Worm (Caenorhabditis elegans): ENCODE results near the gene F48F7.3.

- TF ChIP-seq sem-4 (tag; optimal IDR thresholded peaks at IDR 0.05): no peak
- TF ChIP-seq lin-11 (tag; optimal IDR thresholded peaks at IDR 0.05): no peak
- TF ChIP-seq unc-62 (GFP tag; optimal IDR thresholded peaks at IDR 0.05): no peak
- TF ChIP-seq nhr-10 (tag; optimal IDR thresholded peaks at IDR 0.05): no peak
Measured at ce11 chrX:14008130-14008529, 44.8 kb downstream of the F48F7.3 start.

Data from whole organism, L2 larva.